Fruit fly (Drosophila melanogaster): ENCODE measurements around the gene CG31626.

CG31626 gene

DNA sequence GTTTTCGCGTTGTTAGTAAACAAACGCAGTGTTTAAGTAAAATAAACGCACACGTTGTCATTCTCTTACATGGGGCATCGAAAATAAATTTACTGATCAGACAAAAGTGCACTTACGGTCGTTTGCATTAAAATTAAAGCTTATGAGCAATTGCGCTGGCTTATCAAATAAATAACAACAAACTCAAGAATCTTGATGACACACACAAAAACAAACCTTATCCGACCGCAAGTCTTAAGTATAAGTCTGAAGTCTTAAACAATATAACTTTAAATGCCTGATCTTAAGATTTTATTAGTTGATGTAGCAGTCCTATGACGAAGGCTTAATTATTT is 17.7 kb downstream of the CG31626 start:
- no peak for TF ChIP-seq insv (optimal IDR thresholded peaks at IDR 0.05)
- no peak for TF ChIP-seq psq (optimal IDR thresholded peaks at IDR 0.05)
- TF ChIP-seq h (optimal IDR thresholded peaks at IDR 0.05): no peak
- TF ChIP-seq Sin3A (optimal IDR thresholded peaks at IDR 0.05): no peak
- TF ChIP-seq ttk (optimal IDR thresholded peaks at IDR 0.05): no peak

DNA sequence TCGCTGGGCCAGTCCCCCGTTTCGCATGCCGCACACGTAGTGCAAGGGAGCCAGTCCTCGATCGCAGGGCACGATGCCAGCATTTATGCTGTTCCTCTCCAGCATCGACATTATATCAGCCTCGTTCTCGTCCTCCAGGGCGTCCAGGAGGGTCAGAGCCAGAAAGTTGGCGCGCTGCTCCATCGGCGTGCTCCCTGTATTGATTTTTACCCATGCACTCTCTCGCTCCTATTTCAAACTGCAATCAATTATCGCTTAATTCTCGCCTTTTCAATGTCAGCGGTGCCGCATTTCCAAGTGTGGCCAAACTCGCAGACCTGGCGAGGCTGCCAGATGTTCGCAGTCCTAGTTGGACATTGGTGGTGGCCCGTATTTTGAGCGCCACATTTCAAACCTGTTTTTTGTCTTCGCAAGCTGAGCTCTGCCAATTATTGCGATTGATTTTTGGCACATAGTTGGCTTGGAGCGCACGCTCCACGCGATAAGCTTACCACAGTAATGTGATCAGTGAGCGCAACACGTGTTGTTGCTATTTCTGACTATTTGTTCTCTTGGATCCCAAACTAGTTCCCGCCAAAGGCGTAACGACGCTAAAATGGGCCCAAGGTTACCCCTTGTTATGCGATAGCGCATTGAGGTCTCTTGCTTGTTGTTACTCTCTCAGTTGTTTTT is 18.2 kb downstream of the CG31626 start, which contains the start of gene CG8679:
CG8679 (minus strand) TSS at position 305 of the 672 bp plus-strand sequence.
- TF ChIP-seq insv (optimal IDR thresholded peaks at IDR 0.05) (no peak), ttk (optimal IDR thresholded peaks at IDR 0.05) (no peak), psq (optimal IDR thresholded peaks at IDR 0.05) (no peak), h (optimal IDR thresholded peaks at IDR 0.05) (no peak), Sin3A (optimal IDR thresholded peaks at IDR 0.05) (no peak), Myc (optimal IDR thresholded peaks at IDR 0.05) (no peak)

DNA sequence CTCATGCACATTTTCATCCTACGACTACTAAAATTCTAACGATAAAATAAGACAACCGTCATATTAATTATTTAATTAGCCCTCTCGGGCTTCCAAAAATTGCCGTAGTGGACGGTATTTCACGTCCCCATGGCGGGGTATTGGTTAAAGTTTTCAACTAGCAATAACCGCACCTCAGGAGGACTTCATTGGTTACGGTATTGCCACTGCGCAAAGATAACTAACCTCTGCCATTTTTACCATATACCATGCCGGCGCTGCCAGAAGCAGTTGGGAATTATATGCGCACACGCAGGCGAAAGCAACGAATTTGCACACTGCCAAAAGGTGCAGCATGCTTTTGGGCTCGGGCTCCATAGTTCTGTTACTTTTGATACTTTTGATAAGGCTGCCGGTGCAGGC is 21.6 kb downstream of the CG31626 start:
- TF ChIP-seq h (optimal IDR thresholded peaks at IDR 0.05) (no peak), Sin3A (optimal IDR thresholded peaks at IDR 0.05) (no peak), psq (optimal IDR thresholded peaks at IDR 0.05) (no peak), insv (optimal IDR thresholded peaks at IDR 0.05) (no peak), ttk (optimal IDR thresholded peaks at IDR 0.05) (no peak), Myc (optimal IDR thresholded peaks at IDR 0.05) (no peak)

DNA sequence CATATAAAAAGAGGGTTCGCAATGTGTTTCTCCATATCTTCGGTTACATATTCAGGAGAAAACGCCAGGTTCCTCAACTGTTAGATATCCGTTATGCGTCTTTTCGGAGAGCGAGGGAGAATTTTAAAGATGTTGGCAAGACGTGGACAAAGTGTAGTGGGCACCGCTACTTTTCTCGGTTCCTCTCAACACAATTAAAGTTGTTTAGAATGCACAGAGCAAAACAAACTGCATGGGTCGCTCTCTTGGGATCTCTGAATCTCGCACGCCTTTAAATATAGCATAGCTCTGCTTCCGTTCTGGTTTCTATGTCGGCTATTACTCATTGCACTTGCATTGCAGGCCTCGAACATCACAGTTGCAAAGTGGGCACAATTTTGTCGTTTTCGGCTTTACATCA is 30.3 kb downstream of the CG31626 start, which contains the start of gene clumsy:
clumsy (plus strand) TSS at position 301 of the 400 bp plus-strand sequence.
- no peak for TF ChIP-seq psq (optimal IDR thresholded peaks at IDR 0.05)
- no peak for TF ChIP-seq Sin3A (optimal IDR thresholded peaks at IDR 0.05)
- no peak for TF ChIP-seq Myc (optimal IDR thresholded peaks at IDR 0.05)
- no peak for TF ChIP-seq ttk (optimal IDR thresholded peaks at IDR 0.05)
- TF ChIP-seq h (optimal IDR thresholded peaks at IDR 0.05): no peak
- TF ChIP-seq insv (optimal IDR thresholded peaks at IDR 0.05): no peak

DNA sequence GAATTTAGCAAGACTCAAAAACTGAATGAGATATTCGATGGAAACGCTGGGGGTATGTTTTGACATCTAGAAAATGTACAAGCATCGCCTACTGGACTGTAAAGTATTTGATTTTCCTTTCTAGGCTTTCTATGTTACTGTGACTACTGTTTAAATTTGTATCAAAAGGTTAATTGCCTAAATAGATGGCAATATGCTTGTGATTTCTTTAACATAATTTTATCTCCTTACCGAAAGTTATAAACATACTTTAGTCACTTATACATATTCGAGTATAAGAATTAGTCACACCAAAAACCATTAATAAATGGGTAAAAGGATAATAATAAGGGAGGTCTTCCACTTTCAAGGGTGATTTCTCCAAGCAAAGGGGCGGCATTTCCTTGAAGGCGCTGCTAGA is 33.8 kb downstream of the CG31626 start, which contains the start of gene CG31988:
CG31988 (minus strand) TSS at position 101 of the 400 bp plus-strand sequence.
- no peak for TF ChIP-seq Sin3A (optimal IDR thresholded peaks at IDR 0.05)
- no peak for TF ChIP-seq psq (optimal IDR thresholded peaks at IDR 0.05)
- TF ChIP-seq Myc (optimal IDR thresholded peaks at IDR 0.05): no peak
- TF ChIP-seq insv (optimal IDR thresholded peaks at IDR 0.05): no peak
- no peak for TF ChIP-seq ttk (optimal IDR thresholded peaks at IDR 0.05)

DNA sequence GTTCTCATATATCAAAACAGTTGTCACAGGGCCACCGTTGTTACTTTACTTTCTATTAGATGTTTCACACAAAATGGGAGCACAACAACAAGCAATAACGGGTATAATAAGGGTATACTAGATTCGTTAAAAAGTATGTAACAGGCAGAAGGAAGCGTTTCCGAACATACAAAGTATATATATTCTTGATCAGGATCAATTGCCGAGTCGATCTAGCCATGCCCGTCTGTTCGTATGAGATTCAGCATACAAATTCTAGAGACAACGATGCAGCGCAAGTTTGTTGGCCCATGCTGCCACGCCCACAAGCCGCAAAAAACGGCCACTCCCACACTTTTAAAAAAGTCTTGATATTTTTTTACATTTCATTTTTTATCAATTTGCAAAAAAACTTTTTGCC is 36.3 kb downstream of the CG31626 start, which contains the start of gene CG31624:
CG31624 (minus strand) TSS at position 101 of the 400 bp plus-strand sequence.
- TF ChIP-seq Sin3A (optimal IDR thresholded peaks at IDR 0.05): no peak
- TF ChIP-seq Myc (optimal IDR thresholded peaks at IDR 0.05): no peak
- TF ChIP-seq h (optimal IDR thresholded peaks at IDR 0.05): no peak

DNA sequence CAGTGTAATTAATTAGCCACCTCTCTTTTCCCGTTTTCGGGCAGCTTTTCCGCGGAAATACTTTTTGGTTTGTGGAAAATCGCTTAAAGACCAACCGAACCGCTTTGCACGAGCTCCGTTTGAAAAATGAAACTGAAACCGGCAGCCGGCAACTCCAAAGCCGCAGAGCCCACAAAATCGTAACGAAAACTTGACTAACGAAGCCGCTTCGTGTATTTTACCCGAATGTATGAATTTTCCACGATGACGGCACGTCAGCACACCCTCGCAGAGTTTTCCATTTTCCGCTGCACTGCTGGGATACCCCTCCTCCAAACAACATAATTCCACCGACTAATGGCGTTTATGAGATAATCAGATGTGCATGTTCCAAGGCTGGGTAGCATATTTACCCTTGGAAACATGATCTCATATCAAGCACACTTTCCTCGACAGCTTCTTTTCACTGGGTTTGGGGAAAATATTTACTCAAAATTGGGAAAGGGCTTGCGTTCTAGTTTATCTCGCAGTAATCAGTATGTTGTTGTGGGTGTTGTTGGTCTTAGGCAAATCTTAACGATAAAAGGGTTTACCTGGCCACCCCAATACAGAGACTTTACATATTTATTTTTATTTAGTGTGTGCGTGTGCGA is 37.8 kb downstream of the CG31626 start, which contains the start of gene Ret:
Ret (minus strand) TSS at position 130 of the 632 bp plus-strand sequence.
- TF ChIP-seq psq (optimal IDR thresholded peaks at IDR 0.05): no peak
- no peak for TF ChIP-seq h (optimal IDR thresholded peaks at IDR 0.05)
- no peak for TF ChIP-seq Myc (optimal IDR thresholded peaks at IDR 0.05)
- no peak for TF ChIP-seq insv (optimal IDR thresholded peaks at IDR 0.05)
- no peak for TF ChIP-seq Sin3A (optimal IDR thresholded peaks at IDR 0.05)
- TF ChIP-seq ttk (optimal IDR thresholded peaks at IDR 0.05): no peak

DNA sequence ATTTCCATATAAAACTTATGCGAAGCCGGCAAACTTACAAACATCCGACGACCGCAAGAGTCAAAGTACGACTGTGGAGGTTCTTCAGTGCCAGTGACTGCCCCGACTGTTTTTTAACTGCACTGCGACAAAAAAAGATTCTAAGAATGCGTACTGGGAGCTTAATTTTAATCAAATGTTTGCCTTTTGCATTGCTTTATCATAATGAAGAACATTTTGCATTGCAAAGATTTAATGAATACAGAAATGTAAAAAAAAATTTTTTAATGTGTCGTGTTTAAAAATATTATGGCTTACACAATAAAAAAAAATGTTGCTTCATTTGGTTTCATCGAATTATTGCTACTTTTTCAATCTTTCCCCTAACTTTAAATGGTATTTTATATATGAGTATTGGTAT is 39.4 kb downstream of the CG31626 start:
- TF ChIP-seq ttk (optimal IDR thresholded peaks at IDR 0.05): no peak
- TF ChIP-seq Myc (optimal IDR thresholded peaks at IDR 0.05): no peak
- no peak for TF ChIP-seq h (optimal IDR thresholded peaks at IDR 0.05)
- TF ChIP-seq insv (optimal IDR thresholded peaks at IDR 0.05): no peak
- no peak for TF ChIP-seq psq (optimal IDR thresholded peaks at IDR 0.05)
- TF ChIP-seq Sin3A (optimal IDR thresholded peaks at IDR 0.05): no peak

DNA sequence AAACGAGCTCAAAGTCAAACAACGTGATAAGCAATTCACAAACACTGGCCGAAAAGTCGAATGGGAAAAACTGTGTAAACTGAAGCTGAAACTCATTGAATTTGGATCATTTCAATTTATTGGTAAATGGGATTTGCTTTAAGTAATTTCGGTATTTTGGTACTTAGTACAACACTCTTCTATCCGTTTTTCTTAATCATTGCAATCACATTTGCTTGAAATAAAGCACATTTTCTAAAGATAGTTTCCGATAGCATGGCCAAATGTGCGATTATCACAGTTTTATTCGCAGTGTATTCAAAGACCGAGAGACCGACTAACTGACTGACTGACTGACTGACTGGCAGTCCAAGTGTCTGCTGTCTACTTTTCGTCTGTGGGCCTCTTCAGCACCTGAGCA is 40.0 kb downstream of the CG31626 start:
- TF ChIP-seq h (optimal IDR thresholded peaks at IDR 0.05) (no peak), ttk (optimal IDR thresholded peaks at IDR 0.05) (no peak), psq (optimal IDR thresholded peaks at IDR 0.05) (no peak), insv (optimal IDR thresholded peaks at IDR 0.05) (no peak), Myc (optimal IDR thresholded peaks at IDR 0.05) (no peak), Sin3A (optimal IDR thresholded peaks at IDR 0.05) (no peak)

DNA sequence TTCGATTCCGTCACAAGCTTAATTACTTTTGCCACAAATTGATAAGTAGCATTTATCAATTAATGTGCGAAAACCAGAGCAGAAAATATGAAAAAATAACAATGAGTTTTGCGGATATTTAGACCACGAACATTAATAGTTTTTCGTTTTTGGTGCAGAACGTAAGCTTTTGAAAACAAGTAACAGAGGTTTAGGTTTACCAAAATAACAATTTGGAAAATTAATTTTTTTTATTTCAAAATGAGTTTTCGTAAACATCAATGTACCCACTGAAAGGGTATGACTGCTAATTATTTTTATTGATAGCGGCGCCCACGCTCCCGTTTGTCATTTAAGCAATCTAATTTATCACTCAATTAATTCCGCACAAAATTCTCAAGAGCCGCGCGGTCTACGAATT is 41.2 kb downstream of the CG31626 start:
- TF ChIP-seq ttk (optimal IDR thresholded peaks at IDR 0.05) (no peak), Myc (optimal IDR thresholded peaks at IDR 0.05) (no peak), Sin3A (optimal IDR thresholded peaks at IDR 0.05) (no peak), psq (optimal IDR thresholded peaks at IDR 0.05) (no peak), insv (optimal IDR thresholded peaks at IDR 0.05) (no peak), h (optimal IDR thresholded peaks at IDR 0.05) (no peak)

DNA sequence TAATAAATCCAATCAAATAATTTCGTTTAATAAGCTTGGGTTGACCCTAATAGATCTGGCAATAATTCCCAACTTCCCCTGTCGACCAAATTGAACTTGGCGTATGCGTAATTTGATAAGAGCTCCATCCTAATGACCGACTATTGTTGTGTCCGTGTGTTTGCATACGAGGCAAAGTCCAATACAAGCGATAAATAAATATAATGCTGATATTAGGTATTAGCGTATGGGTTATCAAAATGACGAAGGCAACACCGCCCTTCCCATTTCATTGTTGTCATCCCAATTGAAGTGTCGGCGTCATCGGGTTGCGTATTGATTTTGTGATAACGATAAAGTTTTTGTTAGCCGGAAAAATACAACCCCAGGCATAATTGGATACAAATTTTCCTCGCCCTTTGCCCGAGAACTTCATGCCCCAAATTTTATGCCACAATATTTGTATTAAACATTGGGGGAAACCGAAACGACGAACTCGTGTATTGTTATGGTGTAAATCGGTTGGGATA is 47.2 kb downstream of the CG31626 start:
- TF ChIP-seq Sin3A (optimal IDR thresholded peaks at IDR 0.05): no peak
- TF ChIP-seq h (optimal IDR thresholded peaks at IDR 0.05): no peak

DNA sequence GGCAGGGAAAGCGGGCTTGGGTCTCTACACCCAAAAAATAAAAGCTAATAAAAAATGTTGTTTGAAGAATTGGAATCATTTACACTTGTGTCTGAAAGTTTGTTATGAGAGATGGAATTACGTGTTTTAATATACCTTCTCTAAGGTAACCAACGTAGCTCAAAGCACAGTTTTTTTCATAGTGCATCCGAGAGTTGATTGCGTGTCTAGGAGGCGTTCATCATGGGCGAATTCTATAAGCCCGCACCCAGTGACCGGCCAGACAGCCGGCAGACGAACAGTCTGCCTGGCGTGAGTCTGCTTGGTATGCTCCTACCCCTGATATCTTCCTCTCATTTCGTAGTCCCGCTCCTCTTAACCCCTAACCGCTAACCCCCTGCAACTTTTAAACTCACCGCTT is 48.8 kb downstream of the CG31626 start:
- no peak for TF ChIP-seq Sin3A (optimal IDR thresholded peaks at IDR 0.05)
- TF ChIP-seq psq (optimal IDR thresholded peaks at IDR 0.05): no peak
- no peak for TF ChIP-seq ttk (optimal IDR thresholded peaks at IDR 0.05)
- TF ChIP-seq insv (optimal IDR thresholded peaks at IDR 0.05): no peak
